Worm (Caenorhabditis elegans) whole organism, late embryonic: Measurements from ENCODE around the gene alh-8.

ENCODE experiments used
- ceh-2 ChIP-seq: sonication (generic microtip); optimal IDR thresholded peaks from 2 replicates; lab custom pipeline; 2016; ENCODE audit warnings: missing genotype, missing genetic modification characterization, missing compliant biosample characterization
- ceh-31 ChIP-seq: sonication (generic microtip); optimal IDR thresholded peaks from 2 replicates; lab custom pipeline; 2016; ENCODE audit warnings: missing genetic modification characterization, missing compliant biosample characterization
- ceh-9 ChIP-seq: sonication (generic microtip); optimal IDR thresholded peaks from 2 replicates; lab custom pipeline; 2016; ENCODE audit warnings: mild to moderate bottlenecking, missing genetic modification characterization, inconsistent platforms, missing compliant biosample characterization
- hlh-6 ChIP-seq: sonication (generic microtip); optimal IDR thresholded peaks from 2 replicates; lab custom pipeline; 2016; ENCODE audit warnings: missing genotype, missing genetic modification characterization, missing compliant biosample characterization
- nhr-232 ChIP-seq: sonication (generic microtip); optimal IDR thresholded peaks from 2 replicates; lab custom pipeline; 2016; ENCODE audit warnings: missing genetic modification characterization, missing compliant biosample characterization
- odd-2 ChIP-seq: sonication (generic microtip); optimal IDR thresholded peaks from 2 replicates; lab custom pipeline; 2017; ENCODE audit warnings: antibody characterized with exemption, mild to moderate bottlenecking, missing genetic modification characterization, missing compliant biosample characterization
- pag-3 ChIP-seq: sonication (generic microtip); optimal IDR thresholded peaks from 2 replicates; lab custom pipeline; 2016; ENCODE audit warnings: missing compliant biosample characterization, missing genetic modification characterization, borderline replicate concordance
- syd-9 ChIP-seq: sonication (generic microtip); optimal IDR thresholded peaks from 2 replicates; lab custom pipeline; 2016; ENCODE audit warnings: mild to moderate bottlenecking, missing genetic modification characterization, moderate library complexity, missing compliant biosample characterization

ce11 chrII:11695945-11696270 is 32.9 kb upstream of the alh-8 start, which contains the start of gene xpf-1:
- TF ChIP-seq odd-2 (tag; lab: Kevin White, UChicago) (no peak), ceh-31 (tag; lab: Kevin White, UChicago) (no peak), hlh-6 (tag; lab: Kevin White, UChicago) (no peak), ceh-9 (tag; lab: Kevin White, UChicago) (no peak), syd-9 (no peak), pag-3 (tag; lab: Kevin White, UChicago) (no peak), ceh-2 (tag; lab: Kevin White, UChicago) (no peak), nhr-232 (tag; lab: Kevin White, UChicago) (no peak)
